Fruit fly (Drosophila melanogaster): ENCODE data around the gene CG14777.

DNA sequence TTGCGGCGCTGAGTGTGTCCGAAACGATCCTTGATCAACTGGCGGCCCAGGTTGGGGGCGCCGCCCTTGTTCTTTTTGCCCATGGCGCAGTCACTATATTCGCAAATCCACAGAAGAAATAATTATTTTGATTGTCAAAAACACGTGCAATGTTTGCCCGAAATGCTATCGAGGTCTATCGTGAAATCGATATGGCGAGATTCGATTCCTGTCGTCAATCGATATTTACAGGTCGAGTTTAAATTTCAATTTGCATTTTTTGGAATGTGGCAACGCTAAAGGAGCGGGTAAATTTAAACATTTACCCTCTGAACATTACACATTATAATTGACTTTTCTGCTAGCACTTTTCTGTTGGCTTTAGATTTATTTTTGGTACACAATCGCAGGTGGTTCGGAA is 1.9 kb upstream of the CG14777 start, which contains the start of gene Ns3:
- TF ChIP-seq grn (GFP tag; optimal IDR thresholded peaks at IDR 0.05) (no peak), hbn (GFP tag; IDR thresholded peaks at IDR 0.05; ENCODE audit: partially characterized antibody) (peak; percentile 85), az2 (GFP tag; optimal IDR thresholded peaks at IDR 0.05) (no peak), CG8089 (GFP tag; optimal IDR thresholded peaks at IDR 0.05) (no peak), Hmx (GFP tag; optimal IDR thresholded peaks at IDR 0.05) (no peak), tx (GFP tag; optimal IDR thresholded peaks at IDR 0.05) (no peak), CG10267 (tag; optimal IDR thresholded peaks at IDR 0.05) (peak; percentile 48), stwl (tag; optimal IDR thresholded peaks at IDR 0.05) (peak; percentile 62), lbe (GFP tag; optimal IDR thresholded peaks at IDR 0.05) (no peak), CG7839 (tag; optimal IDR thresholded peaks at IDR 0.05) (no peak), CG17568 (GFP tag; optimal IDR thresholded peaks at IDR 0.05) (no peak), CG8478 (optimal IDR thresholded peaks at IDR 0.05) (no peak), crc (GFP tag; optimal IDR thresholded peaks at IDR 0.05) (no peak), CG3995 (GFP tag; optimal IDR thresholded peaks at IDR 0.05) (peak; percentile 53)

Measured in whole organism, embryonic.